Worm (Caenorhabditis elegans) whole organism, L3 larva: ENCODE measurements around the gene clec-70.

Experiments used
- ceh-16 ChIP-seq: sonication (generic microtip); optimal IDR thresholded peaks from 2 replicates; lab custom pipeline; 2017; ENCODE audit warnings: missing biosample characterization, missing genetic modification characterization
- elt-3 ChIP-seq, 3 experiments: fragments of 150-350 bp in 1 of 3; sonication (generic microtip) in 2 of 3; optimal IDR thresholded peaks; 2 replicates in 2 of 3; 4 replicates in 1 of 3; lab custom pipeline; 2014 to 2017; ENCODE audit warnings: missing biosample characterization in 3 of 3, missing genetic modification characterization in 3 of 3
- hmg-11 ChIP-seq: sonication (generic microtip); optimal IDR thresholded peaks from 2 replicates; lab custom pipeline; 2016; ENCODE audit warnings: missing genetic modification characterization, missing compliant biosample characterization
- mdl-1 ChIP-seq: fragments of 150-350 bp; optimal IDR thresholded peaks from 2 replicates; lab custom pipeline; 2014; ENCODE audit warnings: missing biosample characterization, missing genetic modification characterization
- nhr-11 ChIP-seq: fragments of 150-350 bp; optimal IDR thresholded peaks from 2 replicates; lab custom pipeline; 2014; ENCODE audit warnings: missing biosample characterization, missing genetic modification characterization
- nhr-237 ChIP-seq: fragments of 150-350 bp; optimal IDR thresholded peaks from 2 replicates; lab custom pipeline; 2014; ENCODE audit warnings: missing biosample characterization, missing genetic modification characterization
- unc-39 ChIP-seq: sonication (generic microtip); optimal IDR thresholded peaks from 4 replicates; lab custom pipeline; 2017; ENCODE audit warnings: missing biosample characterization, missing genetic modification characterization

- TF ChIP-seq mdl-1 (no peak), elt-3 (tag; optimal IDR thresholded peaks at IDR 0.05; lab: Kevin White, UChicago) (no peak), nhr-11 (no peak), nhr-237 (tag; lab: Kevin White, UChicago) (no peak), ceh-16 (no peak), hmg-11 (tag; lab: Kevin White, UChicago) (no peak), unc-39 (tag; lab: Kevin White, UChicago) (no peak)
These were observed 18.0 kb upstream of the clec-70 start, which contains the start of gene F56D6.19 for ce11 chrIV:3914462-3914861.
